Worm (Caenorhabditis elegans): ENCODE results near the gene srw-79.
A peak's percentile ranks its signal among the peaks of the same experiment; 100 is the strongest.

DNA sequence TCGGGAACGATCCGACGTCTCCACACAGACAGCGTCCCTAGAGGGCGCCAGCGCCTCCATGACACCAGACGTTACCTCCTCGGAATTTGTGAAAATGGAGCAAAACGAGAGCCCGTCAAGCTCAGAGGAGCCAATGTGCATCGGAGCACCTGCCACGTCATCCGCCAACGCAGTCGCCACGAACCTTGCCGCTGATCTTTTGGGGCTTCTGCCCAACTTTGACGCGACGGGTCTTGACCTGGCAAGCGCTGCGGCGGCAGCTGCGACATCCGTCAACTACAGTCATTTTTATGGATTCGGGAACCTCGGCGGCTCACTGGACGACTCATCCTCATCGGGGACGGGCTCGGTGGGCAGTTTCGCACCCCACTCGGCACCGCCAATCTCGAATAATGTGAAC, 38.9 kb downstream of the srw-79 start:
- TF ChIP-seq ceh-20 (GFP tag; IDR thresholded peaks at IDR 0.05): no peak
- TF ChIP-seq ama-1 (optimal IDR thresholded peaks at IDR 0.05): no peak
- TF ChIP-seq madf-5 (GFP tag; IDR thresholded peaks at IDR 0.05): no peak
- TF ChIP-seq aha-1 (tag): peak; percentile 16
- TF ChIP-seq F26F4.8 (GFP tag; conservative IDR thresholded peaks at IDR 0.05): no peak
- no peak for TF ChIP-seq zag-1 (tag; optimal IDR thresholded peaks at IDR 0.05)
- no peak for TF ChIP-seq aly-2 (tag; optimal IDR thresholded peaks at IDR 0.05)
- TF ChIP-seq unc-130 (GFP tag; optimal IDR thresholded peaks at IDR 0.05): no peak
- no peak for TF ChIP-seq pqm-1 (tag; optimal IDR thresholded peaks at IDR 0.05)

All from whole organism, L4 larva.